Fruit fly (Drosophila melanogaster): Measurements from ENCODE around the gene meigo.

meigo gene

dm6 chr3R:21107907-21108591 is 30.0 kb upstream of the meigo start, which contains the start of the genes Sec15 and rtet:
Gene Sec15 (minus strand): TSS chr3R:21107972.
Gene rtet (plus strand): TSS chr3R:21108446.
- TF ChIP-seq pan (optimal IDR thresholded peaks at IDR 0.05) (no peak), usp (GFP tag; optimal IDR thresholded peaks at IDR 0.05) (no peak), EcR (GFP tag; optimal IDR thresholded peaks at IDR 0.05) (no peak), Dll (optimal IDR thresholded peaks at IDR 0.05) (no peak), CG8478 (optimal IDR thresholded peaks at IDR 0.05) (no peak), psq (optimal IDR thresholded peaks at IDR 0.05) (no peak)

dm6 chr3R:21109712-21110111 is 28.4 kb upstream of the meigo start:
- TF ChIP-seq psq (optimal IDR thresholded peaks at IDR 0.05): no peak
- no peak for TF ChIP-seq Dll (optimal IDR thresholded peaks at IDR 0.05)
- TF ChIP-seq usp (GFP tag; optimal IDR thresholded peaks at IDR 0.05): no peak
- TF ChIP-seq EcR (GFP tag; optimal IDR thresholded peaks at IDR 0.05): no peak
- TF ChIP-seq CG8478 (optimal IDR thresholded peaks at IDR 0.05): no peak
- no peak for TF ChIP-seq pan (optimal IDR thresholded peaks at IDR 0.05)

- TF ChIP-seq pan (optimal IDR thresholded peaks at IDR 0.05): no peak
- TF ChIP-seq EcR (GFP tag; optimal IDR thresholded peaks at IDR 0.05): no peak
- no peak for TF ChIP-seq psq (optimal IDR thresholded peaks at IDR 0.05)
- no peak for TF ChIP-seq Dll (optimal IDR thresholded peaks at IDR 0.05)
Observed at dm6 chr3R:21111046-21111480, 27.0 kb upstream of the meigo start, which contains the start of gene Rab11. Gene Rab11 (plus strand): TSS chr3R:21111408.

- TF ChIP-seq CG8478 (optimal IDR thresholded peaks at IDR 0.05): no peak
Observed at dm6 chr3R:21111964-21112740, 25.9 kb upstream of the meigo start.

- TF ChIP-seq usp (GFP tag; optimal IDR thresholded peaks at IDR 0.05): no peak
- no peak for TF ChIP-seq Dll (optimal IDR thresholded peaks at IDR 0.05)
- no peak for TF ChIP-seq CG8478 (optimal IDR thresholded peaks at IDR 0.05)
- TF ChIP-seq psq (optimal IDR thresholded peaks at IDR 0.05): no peak
- no peak for TF ChIP-seq EcR (GFP tag; optimal IDR thresholded peaks at IDR 0.05)
- TF ChIP-seq pan (optimal IDR thresholded peaks at IDR 0.05): no peak
Observed at dm6 chr3R:21112742-21113465, 25.2 kb upstream of the meigo start.

dm6 chr3R:21116057-21116456 is 22.0 kb upstream of the meigo start, which contains the start of gene ppan:
Gene ppan (plus strand): TSS chr3R:21116254.
- TF ChIP-seq EcR (GFP tag; optimal IDR thresholded peaks at IDR 0.05) (no peak), usp (GFP tag; optimal IDR thresholded peaks at IDR 0.05) (no peak), psq (optimal IDR thresholded peaks at IDR 0.05) (no peak), CG8478 (optimal IDR thresholded peaks at IDR 0.05) (no peak), pan (optimal IDR thresholded peaks at IDR 0.05) (no peak), Dll (optimal IDR thresholded peaks at IDR 0.05) (no peak)

- TF ChIP-seq Dll (optimal IDR thresholded peaks at IDR 0.05) (no peak), EcR (GFP tag; optimal IDR thresholded peaks at IDR 0.05) (no peak), usp (GFP tag; optimal IDR thresholded peaks at IDR 0.05) (no peak), CG8478 (optimal IDR thresholded peaks at IDR 0.05) (no peak), psq (optimal IDR thresholded peaks at IDR 0.05) (no peak), pan (optimal IDR thresholded peaks at IDR 0.05) (no peak)
Observed at dm6 chr3R:21118784-21119183, 19.3 kb upstream of the meigo start, which contains the start of gene Bdbt. Gene Bdbt (minus strand): TSS chr3R:21118856.

dm6 chr3R:21124225-21124624 is 13.8 kb upstream of the meigo start:
- no peak for TF ChIP-seq pan (optimal IDR thresholded peaks at IDR 0.05)
- no peak for TF ChIP-seq EcR (GFP tag; optimal IDR thresholded peaks at IDR 0.05)
- TF ChIP-seq usp (GFP tag; optimal IDR thresholded peaks at IDR 0.05): no peak
- no peak for TF ChIP-seq Dll (optimal IDR thresholded peaks at IDR 0.05)
- no peak for TF ChIP-seq psq (optimal IDR thresholded peaks at IDR 0.05)
- no peak for TF ChIP-seq CG8478 (optimal IDR thresholded peaks at IDR 0.05)

- TF ChIP-seq psq (optimal IDR thresholded peaks at IDR 0.05) (no peak), CG8478 (optimal IDR thresholded peaks at IDR 0.05) (peak; percentile 73)
Observed at dm6 chr3R:21126673-21127284, 11.3 kb upstream of the meigo start.

dm6 chr3R:21127352-21127985 is 10.6 kb upstream of the meigo start, which contains the start of the genes slmb and CG5793:
Gene slmb (minus strand): TSS chr3R:21127485.
Gene CG5793 (plus strand): TSS chr3R:21127573.
- TF ChIP-seq psq (optimal IDR thresholded peaks at IDR 0.05) (no peak), EcR (GFP tag; optimal IDR thresholded peaks at IDR 0.05) (no peak), CG8478 (optimal IDR thresholded peaks at IDR 0.05) (no peak), Dll (optimal IDR thresholded peaks at IDR 0.05) (no peak), usp (GFP tag; optimal IDR thresholded peaks at IDR 0.05) (no peak), pan (optimal IDR thresholded peaks at IDR 0.05) (no peak)

- no peak for TF ChIP-seq usp (GFP tag; optimal IDR thresholded peaks at IDR 0.05)
- TF ChIP-seq psq (optimal IDR thresholded peaks at IDR 0.05): no peak
- no peak for TF ChIP-seq Dll (optimal IDR thresholded peaks at IDR 0.05)
- TF ChIP-seq CG8478 (optimal IDR thresholded peaks at IDR 0.05): no peak
- no peak for TF ChIP-seq pan (optimal IDR thresholded peaks at IDR 0.05)
- no peak for TF ChIP-seq EcR (GFP tag; optimal IDR thresholded peaks at IDR 0.05)
Observed at dm6 chr3R:21129617-21130016, 8.5 kb upstream of the meigo start, which contains the start of gene Obp93a. Gene Obp93a (minus strand): TSS chr3R:21129717.
